Worm (Caenorhabditis elegans) whole organism, late embryonic: ENCODE data around the gene aex-2.

Experiments
- C08G9.2 ChIP-seq: sonication (generic microtip); optimal IDR thresholded peaks from 2 replicates; lab custom pipeline; 2016; ENCODE audit warnings: mild to moderate bottlenecking, missing genetic modification characterization, moderate library complexity, missing compliant biosample characterization
- C38D4.7 ChIP-seq: fragments of 200-800 bp; sonication (Bioruptor generic); optimal IDR thresholded peaks from 2 replicates; lab custom pipeline; 2018; ENCODE audit warnings: mild to moderate bottlenecking, missing genetic modification characterization, moderate library complexity, missing compliant biosample characterization
- K02D7.2 ChIP-seq: sonication (generic microtip); optimal IDR thresholded peaks from 2 replicates; lab custom pipeline; 2017; ENCODE audit warnings: mild to moderate bottlenecking, missing genetic modification characterization, missing compliant biosample characterization
- ceh-2 ChIP-seq: sonication (generic microtip); optimal IDR thresholded peaks from 2 replicates; lab custom pipeline; 2016; ENCODE audit warnings: missing genotype, missing genetic modification characterization, missing compliant biosample characterization
- ceh-24 ChIP-seq: sonication (generic microtip); optimal IDR thresholded peaks from 2 replicates; lab custom pipeline; 2016; ENCODE audit warnings: mild to moderate bottlenecking, missing genetic modification characterization, missing compliant biosample characterization
- ceh-30 ChIP-seq: fragments of 150-350 bp; optimal IDR thresholded peaks from 2 replicates; lab custom pipeline; 2014; ENCODE audit warnings: missing biosample characterization, missing genetic modification characterization
- ceh-9 ChIP-seq: sonication (generic microtip); optimal IDR thresholded peaks from 2 replicates; lab custom pipeline; 2016; ENCODE audit warnings: mild to moderate bottlenecking, missing genetic modification characterization, inconsistent platforms, missing compliant biosample characterization
- dmd-4 ChIP-seq: sonication (generic microtip); optimal IDR thresholded peaks from 2 replicates; lab custom pipeline; 2016; ENCODE audit warnings: borderline replicate concordance, missing genetic modification characterization, missing compliant biosample characterization
- elt-2 ChIP-seq: sonication (generic microtip); optimal IDR thresholded peaks from 2 replicates; lab custom pipeline; 2016; ENCODE audit warnings: missing genetic modification reagents, missing genetic modification characterization, missing compliant biosample characterization
- elt-4 ChIP-seq: sonication (generic microtip); optimal IDR thresholded peaks from 2 replicates; lab custom pipeline; 2016; ENCODE audit warnings: missing genetic modification characterization, missing compliant biosample characterization
- ets-4 ChIP-seq: sonication (generic microtip); optimal IDR thresholded peaks from 2 replicates; lab custom pipeline; 2016; ENCODE audit warnings: missing genetic modification characterization, missing compliant biosample characterization
- gmeb-2 ChIP-seq: sonication (generic microtip); optimal IDR thresholded peaks from 2 replicates; lab custom pipeline; 2016; ENCODE audit warnings: missing genetic modification characterization, inconsistent platforms, missing compliant biosample characterization
- hlh-13 ChIP-seq: fragments of 200-800 bp; sonication (Bioruptor generic); optimal IDR thresholded peaks from 2 replicates; lab custom pipeline; 2018; ENCODE audit warnings: mild to moderate bottlenecking, missing genetic modification characterization, missing compliant biosample characterization
- hlh-30 ChIP-seq: sonication (generic microtip); optimal IDR thresholded peaks from 2 replicates; lab custom pipeline; 2017; ENCODE audit warnings: antibody characterized with exemption, missing genetic modification characterization, missing compliant biosample characterization; ENCODE audit not compliant: insufficient read depth
- lim-6 ChIP-seq: sonication (generic microtip); optimal IDR thresholded peaks from 2 replicates; lab custom pipeline; 2016; ENCODE audit warnings: missing genetic modification characterization, missing compliant biosample characterization
- mec-3 ChIP-seq: sonication (generic microtip); optimal IDR thresholded peaks from 2 replicates; lab custom pipeline; 2016; ENCODE audit warnings: borderline replicate concordance, missing genetic modification characterization, missing compliant biosample characterization
- nfya-1 ChIP-seq: sonication (generic microtip); optimal IDR thresholded peaks from 2 replicates; lab custom pipeline; 2017; ENCODE audit warnings: missing genetic modification characterization, mild to moderate bottlenecking, missing compliant biosample characterization, antibody characterized with exemption, moderate library complexity
- nhr-11 ChIP-seq: fragments of 150-350 bp; optimal IDR thresholded peaks from 2 replicates; lab custom pipeline; 2014; ENCODE audit warnings: missing biosample characterization, missing genetic modification characterization
- nhr-232 ChIP-seq: sonication (generic microtip); optimal IDR thresholded peaks from 2 replicates; lab custom pipeline; 2016; ENCODE audit warnings: missing genetic modification characterization, missing compliant biosample characterization
- npax-4 ChIP-seq: sonication (generic microtip); optimal IDR thresholded peaks from 2 replicates; lab custom pipeline; 2016; ENCODE audit warnings: missing genetic modification characterization, missing compliant biosample characterization
- pag-3 ChIP-seq: sonication (generic microtip); optimal IDR thresholded peaks from 2 replicates; lab custom pipeline; 2016; ENCODE audit warnings: missing compliant biosample characterization, missing genetic modification characterization, borderline replicate concordance
- pat-9 ChIP-seq: fragments of 200-800 bp; sonication (Bioruptor generic); optimal IDR thresholded peaks from 2 replicates; lab custom pipeline; 2018; ENCODE audit warnings: mild to moderate bottlenecking, missing genetic modification characterization, moderate library complexity, missing compliant biosample characterization
- pha-4 ChIP-seq: fragments of 150-350 bp; optimal IDR thresholded peaks from 2 replicates; lab custom pipeline; 2018; ENCODE audit warnings: missing biosample characterization, missing genetic modification reagents, missing genetic modification characterization
- pqm-1 ChIP-seq: sonication (generic microtip); optimal IDR thresholded peaks from 2 replicates; lab custom pipeline; 2016; ENCODE audit warnings: missing genetic modification characterization, missing compliant biosample characterization
- rnt-1 ChIP-seq: sonication (generic microtip); optimal IDR thresholded peaks from 2 replicates; lab custom pipeline; 2016; ENCODE audit warnings: missing genetic modification characterization, missing compliant biosample characterization
- sdc-2 ChIP-seq: sonication (generic microtip); optimal IDR thresholded peaks from 2 replicates; lab custom pipeline; 2016; ENCODE audit warnings: missing genotype, missing genetic modification characterization, missing compliant biosample characterization
- sox-2 ChIP-seq: fragments of 200-800 bp; sonication (Bioruptor generic); IDR thresholded peaks from 2 replicates; pipeline ENCODE4 v1.3.6; 2022; ENCODE audit warnings: missing genetic modification reagents, missing genetic modification characterization, missing compliant biosample characterization
- syd-9 ChIP-seq: sonication (generic microtip); optimal IDR thresholded peaks from 2 replicates; lab custom pipeline; 2016; ENCODE audit warnings: mild to moderate bottlenecking, missing genetic modification characterization, moderate library complexity, missing compliant biosample characterization
- tbx-2 ChIP-seq: sonication (generic microtip); optimal IDR thresholded peaks from 2 replicates; lab custom pipeline; 2016; ENCODE audit warnings: missing genetic modification characterization, missing compliant biosample characterization
- unc-42 ChIP-seq: sonication (generic microtip); optimal IDR thresholded peaks from 2 replicates; lab custom pipeline; 2016; ENCODE audit warnings: missing genotype, missing genetic modification characterization, missing compliant biosample characterization
- unc-86 ChIP-seq: sonication (generic microtip); optimal IDR thresholded peaks from 2 replicates; lab custom pipeline; 2016; ENCODE audit warnings: missing genetic modification characterization, missing compliant biosample characterization
- ztf-16 ChIP-seq: sonication (generic microtip); optimal IDR thresholded peaks from 2 replicates; lab custom pipeline; 2017; ENCODE audit warnings: missing genetic modification characterization, missing compliant biosample characterization

The aex-2 gene

ce11 chrX:9687264-9687663, 34.3 kb upstream of the aex-2 start:
- TF ChIP-seq ets-4 (tag; lab: Kevin White, UChicago) (no peak), elt-2 (tag; lab: Kevin White, UChicago) (peak; percentile 44), pha-4 (tag; lab: Kevin White, UChicago) (no peak)

- no peak for TF ChIP-seq dmd-4 (tag; lab: Kevin White, UChicago)
- TF ChIP-seq gmeb-2 (tag; lab: Kevin White, UChicago), result no peak
- peak; percentile 1 for TF ChIP-seq elt-2 (tag; lab: Kevin White, UChicago)
- no peak for TF ChIP-seq pag-3
- TF ChIP-seq pat-9, result no peak
Measured at ce11 chrX:9680119-9680682, 27.3 kb upstream of the aex-2 start, which contains the start of gene ifp-1. Gene ifp-1 (minus strand): TSS chrX:9680169.

DNA sequence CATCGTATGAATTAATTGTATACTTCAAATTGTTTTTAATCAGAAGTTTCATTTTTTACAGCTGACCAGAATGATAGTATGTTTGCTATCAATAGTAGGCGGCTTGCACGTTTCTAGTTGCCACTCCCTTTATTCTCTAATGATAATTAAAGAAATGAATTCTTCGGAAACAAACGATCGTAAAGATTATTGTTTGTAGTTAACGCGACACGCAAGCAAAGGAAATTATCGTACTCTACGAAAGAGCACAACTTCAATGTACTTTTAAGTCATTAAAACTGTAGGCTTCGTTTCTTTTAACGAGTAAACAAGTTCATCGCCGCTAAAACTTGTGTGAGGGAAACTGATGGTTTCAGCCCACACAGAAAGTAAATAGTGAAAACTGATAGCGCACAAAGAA, 26.5 kb upstream of the aex-2 start:
- peak; percentile 10 for TF ChIP-seq pqm-1 (tag; lab: Kevin White, UChicago)
- no peak for TF ChIP-seq gmeb-2 (tag; lab: Kevin White, UChicago)

DNA sequence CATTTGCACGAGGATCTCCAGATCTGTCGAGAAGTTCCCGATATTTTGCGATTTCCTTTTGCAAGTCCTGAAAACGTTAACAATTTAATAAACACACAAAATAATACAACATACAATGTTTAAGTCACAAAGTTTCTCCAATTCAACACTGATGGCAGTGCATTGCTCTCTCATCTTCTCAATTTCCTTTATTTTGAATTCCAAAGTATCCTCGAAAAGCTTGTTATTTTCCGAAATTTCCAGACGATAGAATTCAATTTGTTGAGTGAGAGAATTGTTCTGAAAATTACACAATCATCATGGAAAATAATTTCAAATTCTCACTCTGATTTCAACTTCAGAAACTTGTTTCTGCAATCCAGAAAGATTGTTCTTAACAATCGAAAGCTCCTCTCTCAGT, 25.0 kb upstream of the aex-2 start:
- no peak for TF ChIP-seq unc-86 (tag; lab: Kevin White, UChicago)
- TF ChIP-seq elt-4, result no peak
- no peak for TF ChIP-seq ceh-9 (tag; lab: Kevin White, UChicago)
- TF ChIP-seq ztf-16 (tag; lab: Kevin White, UChicago), result no peak
- TF ChIP-seq dmd-4 (tag; lab: Kevin White, UChicago), result no peak
- no peak for TF ChIP-seq sdc-2
- TF ChIP-seq tbx-2 (tag; lab: Kevin White, UChicago), result no peak
- no peak for TF ChIP-seq pha-4 (tag; lab: Kevin White, UChicago)
- TF ChIP-seq ceh-24 (tag; lab: Kevin White, UChicago), result no peak
- TF ChIP-seq nhr-11 (tag; lab: Kevin White, UChicago), result no peak
- TF ChIP-seq npax-4 (tag; lab: Kevin White, UChicago), result no peak
- TF ChIP-seq hlh-13 (GFP tag; lab: Kevin White, UChicago), result no peak
- TF ChIP-seq hlh-30, result no peak
- TF ChIP-seq ceh-2, result no peak
- TF ChIP-seq mec-3, result no peak
- TF ChIP-seq nfya-1 (tag; lab: Kevin White, UChicago), result no peak
- TF ChIP-seq unc-42 (tag; lab: Kevin White, UChicago), result no peak

- TF ChIP-seq rnt-1 (tag; lab: Kevin White, UChicago) (no peak), elt-2 (tag; lab: Kevin White, UChicago) (peak; percentile 36)
Measured at ce11 chrX:9676788-9677454, 24.0 kb upstream of the aex-2 start.

- TF ChIP-seq C08G9.2 (tag; lab: Kevin White, UChicago) (no peak), C38D4.7 (GFP tag; lab: Kevin White, UChicago) (no peak), syd-9 (tag; lab: Kevin White, UChicago) (no peak), nfya-1 (tag; lab: Kevin White, UChicago) (no peak), lim-6 (tag; lab: Kevin White, UChicago) (no peak), sox-2 (GFP tag; lab: Robert Waterston, UW) (no peak), nhr-232 (no peak), K02D7.2 (no peak), ceh-30 (tag; lab: Kevin White, UChicago) (no peak)
- TF ChIP-seq, all 69 proteins: peak for 0
Measured at ce11 chrX:9676009-9676408, 23.1 kb upstream of the aex-2 start.
